Worm (Caenorhabditis elegans): ENCODE data around the gene gcy-20.

DNA sequence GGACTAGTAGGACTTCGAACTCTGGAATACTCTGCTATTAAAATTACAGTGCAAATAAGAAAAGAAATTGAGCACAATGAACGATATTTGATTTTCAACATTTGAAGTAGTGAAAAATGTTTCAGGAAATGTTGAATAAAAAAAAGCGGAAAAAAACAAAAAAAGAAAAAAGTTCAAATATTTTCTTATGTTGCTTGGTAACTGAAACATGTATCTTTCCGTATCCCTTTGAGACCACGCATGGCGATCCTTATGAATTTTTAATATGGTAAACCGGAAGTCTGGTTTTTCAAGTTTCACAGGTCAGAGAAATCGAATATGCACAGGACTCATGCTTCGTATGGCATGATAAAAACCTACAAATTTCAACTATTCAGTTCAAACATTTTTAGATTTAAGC lies 34.0 kb upstream of the gcy-20 start, which contains the start of gene F28G4.3:
- TF ChIP-seq ama-1 (optimal IDR thresholded peaks at IDR 0.05) (no peak), scrt-1 (GFP tag; IDR thresholded peaks at IDR 0.05) (no peak), sea-1 (GFP tag; conservative IDR thresholded peaks at IDR 0.05) (no peak), flt-1 (GFP tag; IDR thresholded peaks at IDR 0.05) (no peak), tbx-37 (GFP tag; conservative IDR thresholded peaks at IDR 0.05) (no peak), tra-4 (tag; optimal IDR thresholded peaks at IDR 0.05) (no peak), hmbx-1 (tag; optimal IDR thresholded peaks at IDR 0.05) (no peak), pes-1 (GFP tag; IDR thresholded peaks at IDR 0.05) (no peak), hmg-4 (GFP tag; optimal IDR thresholded peaks at IDR 0.05) (no peak), aly-1 (tag; optimal IDR thresholded peaks at IDR 0.05) (no peak), ceh-36 (tag; optimal IDR thresholded peaks at IDR 0.05) (no peak), ets-7 (tag; optimal IDR thresholded peaks at IDR 0.05) (no peak)

All from whole organism, early embryonic.